Fruit fly (Drosophila melanogaster): ENCODE results near the gene CG46427.
"Not testable (repeated sequence)": the region's sequence is repeated elsewhere in the genome, so short reads cannot be mapped to it uniquely, and the experiment has no call there.

DNA sequence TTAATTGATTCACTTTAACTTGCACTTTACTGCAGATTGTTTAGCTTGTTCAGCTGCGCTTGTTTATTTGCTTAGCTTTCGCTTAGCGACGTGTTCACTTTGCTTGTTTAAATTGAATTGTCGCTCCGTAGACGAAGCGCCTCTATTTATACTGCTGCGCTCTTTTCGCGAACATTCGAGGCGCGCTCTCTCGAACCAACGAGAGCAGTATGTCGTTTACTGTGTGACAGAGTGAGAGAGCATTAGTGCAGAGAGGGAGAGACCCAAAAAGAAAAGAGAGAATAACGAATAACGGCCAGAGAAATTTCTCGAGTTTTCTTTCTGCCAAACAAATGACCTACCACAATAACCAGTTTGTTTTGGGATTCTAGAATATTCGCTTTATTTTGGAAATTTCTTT, 28.7 kb upstream of the CG46427 start, which contains the start of gene Hsp70Ba:
- not testable (repeated sequence) for TF ChIP-seq CG12768 (GFP tag; optimal IDR thresholded peaks at IDR 0.05); CG11617 (GFP tag; optimal IDR thresholded peaks at IDR 0.05); CG14711 (tag; optimal IDR thresholded peaks at IDR 0.05); toe (GFP tag; optimal IDR thresholded peaks at IDR 0.05); Hr96 (GFP tag; optimal IDR thresholded peaks at IDR 0.05); cic (GFP tag; optimal IDR thresholded peaks at IDR 0.05); Mnt (GFP tag; optimal IDR thresholded peaks at IDR 0.05); Crg-1 (GFP tag; optimal IDR thresholded peaks at IDR 0.05)

All from whole organism, adult.